Worm (Caenorhabditis elegans): ENCODE data around the gene panl-3.

The panl-3 gene

DNA sequence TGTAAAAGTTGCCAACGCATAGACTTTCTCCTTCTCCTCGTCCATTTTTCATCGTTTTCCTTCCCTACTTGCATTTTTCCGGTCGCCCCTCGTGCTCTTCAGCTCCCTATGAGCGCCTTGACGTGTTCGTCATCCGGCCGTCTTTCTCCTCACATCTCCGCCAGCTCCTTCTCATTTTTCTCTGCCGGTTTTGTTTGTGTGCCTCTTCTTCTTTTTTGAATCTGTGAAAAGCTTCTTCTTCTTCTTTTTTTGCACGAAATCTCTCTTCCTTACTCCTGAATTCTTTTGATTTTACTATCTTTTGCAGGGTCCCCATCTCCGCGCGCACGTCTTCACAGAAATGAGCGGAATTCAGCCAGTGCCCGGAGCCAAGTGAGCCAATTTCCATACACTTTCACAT is 32.7 kb downstream of the panl-3 start, which contains the start of gene K11H3.3:
TSS of gene K11H3.3 (plus strand) at position 308 of the 400 bp plus-strand sequence.
- TF ChIP-seq him-1 (tag; optimal IDR thresholded peaks at IDR 0.05), result no peak
- TF ChIP-seq W03F9.2 (tag; optimal IDR thresholded peaks at IDR 0.05), result no peak

DNA sequence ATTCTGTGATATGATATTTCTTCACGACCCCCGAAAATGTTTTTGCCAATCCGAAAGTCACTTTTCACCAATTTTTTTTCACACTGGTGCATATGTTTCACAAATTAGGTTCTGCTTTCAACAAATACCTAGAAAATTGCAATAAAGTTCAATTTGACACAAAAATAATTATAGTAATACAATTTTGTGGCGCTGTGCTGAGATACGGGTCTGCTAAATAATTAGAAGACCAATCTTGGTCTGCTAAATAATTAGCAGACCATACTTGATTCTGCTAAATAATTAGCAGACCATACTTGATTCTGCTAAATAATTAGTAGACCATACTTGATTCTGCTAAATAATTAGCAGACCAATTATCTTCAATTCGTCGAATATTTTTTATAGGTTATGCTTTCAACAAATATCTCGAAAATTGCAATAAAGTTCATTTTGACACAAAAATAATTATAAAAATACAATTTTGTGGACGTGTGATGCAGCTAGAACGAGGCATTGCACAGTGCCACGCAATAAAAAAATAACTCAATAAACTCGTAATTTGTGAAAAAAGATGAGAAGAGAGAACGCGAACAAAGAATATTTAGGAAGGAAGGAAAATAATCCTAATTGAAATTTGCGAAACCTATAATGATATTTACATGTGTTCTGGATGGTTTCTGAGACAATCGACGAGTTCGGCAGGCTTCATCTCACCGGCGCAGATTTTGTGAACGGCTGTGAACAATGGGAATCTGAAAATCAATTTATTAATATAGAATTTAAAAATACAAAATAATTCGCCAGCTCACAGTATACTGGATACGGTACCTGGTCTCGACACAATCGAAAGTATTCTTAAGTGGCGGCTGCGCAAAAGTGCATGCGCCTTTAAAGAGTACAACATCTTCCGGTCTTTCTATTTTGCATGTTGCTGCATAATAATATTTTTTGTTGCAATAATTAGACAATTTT is 35.1 kb downstream of the panl-3 start:
- no peak for TF ChIP-seq him-1 (tag; optimal IDR thresholded peaks at IDR 0.05)
- no peak for TF ChIP-seq W03F9.2 (tag; optimal IDR thresholded peaks at IDR 0.05)
- TF ChIP-seq dao-5 (tag; optimal IDR thresholded peaks at IDR 0.05), result no peak

DNA sequence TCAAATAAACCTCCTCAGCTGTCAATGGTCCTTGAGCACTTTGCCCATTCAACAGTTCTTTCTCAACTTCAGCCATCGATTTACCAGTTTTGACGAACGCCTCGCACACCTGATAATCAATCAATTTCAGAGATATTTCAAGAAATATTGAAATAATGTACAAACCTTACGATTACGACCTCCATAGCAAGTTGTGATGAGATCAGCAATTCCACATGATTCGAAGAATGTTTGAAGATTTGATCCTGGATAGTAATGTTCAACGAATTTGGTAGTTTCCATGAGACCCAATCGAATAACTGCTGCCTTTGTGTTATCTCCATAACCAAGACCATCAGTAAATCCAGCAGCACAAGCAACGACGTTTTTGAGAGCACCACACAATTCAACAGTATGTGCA is 36.1 kb downstream of the panl-3 start:
- TF ChIP-seq W03F9.2 (tag; optimal IDR thresholded peaks at IDR 0.05), result no peak
- no peak for TF ChIP-seq dao-5 (tag; optimal IDR thresholded peaks at IDR 0.05)
- TF ChIP-seq him-1 (tag; optimal IDR thresholded peaks at IDR 0.05), result no peak

DNA sequence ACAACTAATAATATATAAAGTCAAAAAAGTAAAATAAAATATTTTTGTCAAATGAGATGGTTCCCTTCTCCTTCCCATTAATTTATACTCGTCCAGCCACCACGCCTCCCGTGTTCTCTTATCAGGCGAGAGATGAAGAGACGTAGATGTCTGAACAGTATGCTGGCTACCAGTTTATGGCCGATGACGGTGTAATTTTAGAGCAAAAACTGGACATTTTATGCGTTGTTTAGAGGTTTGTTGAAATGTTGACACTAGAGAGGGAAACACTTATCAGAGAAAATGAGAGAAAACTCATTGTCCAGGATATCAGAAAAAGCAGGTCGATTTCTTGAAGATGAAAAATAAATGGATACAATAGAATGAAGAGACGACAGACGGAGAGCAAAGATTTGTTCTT is 38.3 kb downstream of the panl-3 start:
- no peak for TF ChIP-seq W03F9.2 (tag; optimal IDR thresholded peaks at IDR 0.05)
- no peak for TF ChIP-seq dao-5 (tag; optimal IDR thresholded peaks at IDR 0.05)
- no peak for TF ChIP-seq him-1 (tag; optimal IDR thresholded peaks at IDR 0.05)

DNA sequence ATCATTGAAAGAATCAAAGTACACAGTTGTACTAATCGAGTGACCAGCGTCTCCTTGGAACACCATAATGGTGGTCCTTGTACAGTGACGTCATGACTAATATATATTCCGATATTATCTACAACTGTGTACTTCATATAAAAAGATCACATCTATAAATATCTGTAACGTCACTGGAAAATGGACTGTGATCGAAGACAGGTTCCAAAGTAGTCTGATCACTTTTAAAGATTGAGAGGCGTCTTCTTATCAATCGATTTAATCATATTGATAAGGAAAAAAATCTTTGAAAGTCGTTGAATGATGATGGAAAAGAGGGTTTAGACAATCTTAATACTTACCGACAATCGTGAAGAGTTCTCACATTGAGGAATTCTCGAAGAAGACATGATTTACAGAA is 39.2 kb downstream of the panl-3 start:
- TF ChIP-seq W03F9.2 (tag; optimal IDR thresholded peaks at IDR 0.05) (no peak), him-1 (tag; optimal IDR thresholded peaks at IDR 0.05) (no peak), dao-5 (tag; optimal IDR thresholded peaks at IDR 0.05) (no peak)

DNA sequence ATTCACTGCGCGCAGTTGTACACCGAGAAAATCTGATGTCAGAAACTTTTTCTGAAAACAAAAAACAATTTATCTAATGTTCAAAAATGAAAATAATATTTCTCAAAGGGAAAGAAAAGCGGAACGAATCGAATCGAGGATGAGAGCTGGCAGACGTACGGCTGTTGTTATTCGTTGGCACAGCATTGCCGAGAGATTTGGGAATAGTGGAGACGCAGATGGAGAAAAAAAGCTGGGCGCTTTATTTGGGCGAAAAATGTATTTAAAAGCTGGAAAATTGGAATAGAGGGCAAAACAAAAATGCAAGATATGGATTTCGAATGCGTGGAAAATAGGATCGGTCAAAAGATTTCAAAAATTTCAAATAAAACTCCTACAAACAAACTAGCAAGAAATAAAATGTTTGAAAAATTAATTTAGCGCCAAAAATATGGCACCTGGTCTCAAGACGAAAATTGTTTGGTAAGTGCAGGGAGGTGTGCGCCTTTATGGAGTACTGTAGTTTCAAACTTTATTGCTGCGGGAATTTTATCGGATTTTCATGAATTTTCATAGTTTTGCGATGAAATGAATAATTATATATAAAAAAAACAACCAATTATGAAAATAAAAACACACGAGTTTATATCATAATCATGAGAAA is 40.4 kb downstream of the panl-3 start, which contains the start of gene gpdh-2:
TSS of gene gpdh-2 (minus strand) at position 51 of the 643 bp plus-strand sequence.
- no peak for TF ChIP-seq dao-5 (tag; optimal IDR thresholded peaks at IDR 0.05)
- no peak for TF ChIP-seq him-1 (tag; optimal IDR thresholded peaks at IDR 0.05)
- TF ChIP-seq W03F9.2 (tag; optimal IDR thresholded peaks at IDR 0.05), result no peak

DNA sequence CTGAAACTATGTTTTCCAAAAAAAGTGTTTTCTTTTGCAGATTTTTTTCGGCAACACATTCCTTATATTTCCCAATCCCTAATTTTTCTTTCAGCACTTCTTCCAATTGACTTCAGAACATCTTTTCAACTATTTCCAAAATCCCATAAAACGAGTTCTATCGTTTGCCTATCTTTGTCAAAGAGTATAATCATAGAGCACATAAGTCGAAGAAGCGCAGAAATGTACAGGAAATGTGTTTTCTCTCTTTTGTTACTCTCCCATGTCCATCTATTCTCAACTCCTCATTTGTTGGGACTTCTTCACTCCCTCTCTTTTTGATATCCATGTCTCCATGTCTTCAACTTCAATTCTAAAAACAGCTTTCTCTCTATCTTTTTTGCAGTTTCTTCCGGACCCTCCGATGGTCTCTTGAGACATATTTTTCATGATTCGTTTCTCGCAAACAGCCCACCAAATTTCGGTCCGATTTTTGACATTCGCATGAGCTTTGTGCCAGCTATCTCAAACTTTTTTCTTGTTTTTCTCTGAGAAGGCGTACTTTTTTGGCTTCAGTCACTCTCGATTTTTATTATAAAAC is 41.4 kb downstream of the panl-3 start, which contains the start of gene twk-48:
TSS of gene twk-48 (plus strand) at position 530 of the 580 bp plus-strand sequence.
- TF ChIP-seq him-1 (tag; optimal IDR thresholded peaks at IDR 0.05), result no peak
- TF ChIP-seq dao-5 (tag; optimal IDR thresholded peaks at IDR 0.05), result no peak
- TF ChIP-seq W03F9.2 (tag; optimal IDR thresholded peaks at IDR 0.05), result no peak

DNA sequence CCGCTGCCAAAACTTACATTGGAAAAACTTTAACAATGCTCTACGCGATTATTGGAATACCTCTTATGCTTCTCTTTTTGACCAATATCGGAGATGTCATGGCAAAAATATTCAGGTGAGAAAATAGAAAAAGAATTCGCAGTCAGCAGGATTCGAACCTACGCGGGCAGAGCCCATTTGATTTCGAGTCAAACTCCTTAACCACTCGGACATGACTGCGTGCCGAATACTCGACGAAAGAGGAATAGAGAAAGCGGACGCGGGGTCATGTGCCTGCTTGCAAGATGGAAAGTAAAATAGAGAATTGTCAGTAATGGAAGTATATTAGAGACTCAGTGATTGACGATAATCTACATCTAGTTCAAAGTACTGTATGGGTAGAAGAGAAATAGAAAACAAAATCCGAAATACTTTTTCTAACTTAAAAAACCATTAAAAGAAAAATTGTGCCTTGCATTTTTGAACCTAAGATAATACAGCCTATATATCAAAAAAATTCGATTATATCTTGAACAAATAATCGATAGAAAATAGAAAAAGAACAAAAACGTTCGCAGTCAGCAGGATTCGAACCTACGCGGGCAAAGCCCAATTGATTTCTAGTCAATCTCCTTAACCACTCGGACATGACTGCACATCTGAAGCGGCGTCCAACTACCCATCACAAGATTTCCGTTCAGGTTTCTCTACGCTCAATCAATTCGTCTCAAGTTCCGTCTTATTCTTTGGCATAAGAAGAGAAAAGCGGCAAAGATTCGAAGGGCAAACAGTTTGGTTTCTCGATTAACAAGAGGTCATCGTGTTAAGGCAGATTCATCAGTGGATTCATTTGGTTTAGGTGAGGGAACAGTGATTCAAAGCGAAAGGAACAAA is 42.9 kb downstream of the panl-3 start:
- TF ChIP-seq W03F9.2 (tag; optimal IDR thresholded peaks at IDR 0.05), result no peak
- peak; percentile 28 for TF ChIP-seq dao-5 (tag; optimal IDR thresholded peaks at IDR 0.05)
- TF ChIP-seq him-1 (tag; optimal IDR thresholded peaks at IDR 0.05), result peak; percentile 50

DNA sequence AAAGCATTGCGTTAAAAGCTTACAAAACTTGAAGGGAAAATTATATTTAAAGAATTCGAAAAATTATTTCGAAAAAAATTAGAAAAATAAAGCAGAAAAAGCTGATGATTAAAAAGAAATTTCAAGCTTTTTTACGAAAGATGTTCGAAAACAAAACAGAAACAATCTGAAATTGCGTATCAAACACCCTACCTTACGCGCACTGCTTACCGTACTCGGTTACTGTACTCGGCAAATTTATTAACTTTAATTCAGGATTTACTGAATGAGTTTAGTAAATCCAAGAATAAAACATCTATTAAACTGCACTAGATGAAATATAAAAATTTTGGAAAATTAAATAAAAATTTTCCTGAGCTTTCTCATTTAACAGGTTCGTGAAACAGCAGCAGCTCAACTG is 43.6 kb downstream of the panl-3 start:
- no peak for TF ChIP-seq dao-5 (tag; optimal IDR thresholded peaks at IDR 0.05)
- TF ChIP-seq W03F9.2 (tag; optimal IDR thresholded peaks at IDR 0.05), result no peak
- no peak for TF ChIP-seq him-1 (tag; optimal IDR thresholded peaks at IDR 0.05)

DNA sequence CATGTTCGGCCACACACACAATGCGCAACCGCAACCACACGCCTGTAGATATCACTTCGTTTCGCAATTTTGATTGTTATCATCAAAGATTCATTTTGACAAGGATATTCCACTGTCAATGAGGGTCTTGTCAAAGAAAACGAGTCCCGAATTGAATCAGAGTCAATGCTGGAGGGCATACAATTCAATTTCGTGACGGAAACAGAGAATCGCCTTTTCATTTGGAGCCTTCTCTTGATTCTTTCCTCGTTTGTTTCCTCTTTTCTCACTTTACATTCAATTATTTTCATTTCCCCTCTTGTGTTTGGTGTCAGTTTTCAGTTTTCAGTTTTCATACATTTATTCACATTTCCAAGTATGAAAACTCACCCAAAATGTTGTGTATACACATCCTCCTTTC is 48.5 kb downstream of the panl-3 start:
- TF ChIP-seq W03F9.2 (tag; optimal IDR thresholded peaks at IDR 0.05) (no peak), dao-5 (tag; optimal IDR thresholded peaks at IDR 0.05) (no peak), him-1 (tag; optimal IDR thresholded peaks at IDR 0.05) (no peak)

DNA sequence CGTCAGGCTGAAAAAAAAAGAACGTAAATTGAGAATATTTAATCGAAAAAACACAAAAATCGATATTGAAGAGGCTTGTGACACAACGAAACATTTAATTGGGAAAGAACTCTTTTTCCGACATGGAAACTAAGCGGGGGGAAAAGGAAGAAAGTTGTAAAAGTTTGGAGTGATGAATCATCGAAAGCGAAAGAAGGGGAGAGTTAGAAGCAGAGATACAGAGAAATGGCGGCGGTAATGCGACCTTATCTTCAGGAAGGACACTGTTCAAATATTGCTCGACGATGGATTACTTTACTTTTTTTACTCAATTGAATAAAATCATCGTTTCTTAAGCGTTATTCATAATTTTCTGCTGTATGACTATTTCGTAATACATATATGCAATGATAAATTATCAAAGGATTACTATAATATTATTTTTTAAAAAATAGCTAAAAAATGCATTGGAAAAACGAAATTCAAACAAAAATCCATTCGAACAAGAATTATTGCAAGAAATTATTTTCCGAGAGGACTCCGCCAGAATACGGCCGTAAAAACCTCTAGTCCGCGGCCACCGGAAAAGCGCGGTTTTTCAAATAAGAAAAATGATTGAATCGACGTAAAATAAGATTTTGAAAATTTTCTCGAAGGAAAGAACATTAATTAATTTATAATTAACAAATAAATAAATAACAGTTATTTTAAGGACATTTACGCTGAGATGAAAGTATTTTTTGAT is 49.1 kb downstream of the panl-3 start, which contains the start of gene dhhc-4:
TSS of gene dhhc-4 (minus strand) at position 13 of the 724 bp plus-strand sequence.
- TF ChIP-seq him-1 (tag; optimal IDR thresholded peaks at IDR 0.05), result no peak
- peak; percentile 65 for TF ChIP-seq W03F9.2 (tag; optimal IDR thresholded peaks at IDR 0.05)

DNA sequence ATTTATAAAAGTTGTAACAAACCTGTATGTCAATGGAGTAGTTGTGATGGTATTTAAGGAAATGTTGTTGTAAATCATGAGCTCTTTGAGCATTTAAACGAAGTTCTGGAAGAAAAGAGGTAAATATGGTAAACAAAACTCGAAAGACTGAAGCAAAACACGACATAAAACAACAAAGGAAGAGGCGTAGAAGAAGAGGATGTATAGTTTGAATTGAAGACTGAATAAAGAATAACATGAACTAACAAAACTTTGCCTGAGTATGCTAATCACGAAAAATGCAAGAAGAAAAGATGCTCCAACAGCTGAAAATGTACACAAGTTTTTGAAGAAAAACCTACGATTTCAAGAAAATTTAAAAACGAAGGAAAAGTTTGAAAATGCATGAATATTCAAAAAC is 52.2 kb downstream of the panl-3 start, which contains the start of gene ZK757.1:
TSS of gene ZK757.1 (minus strand) at position 101 of the 400 bp plus-strand sequence.
- TF ChIP-seq W03F9.2 (tag; optimal IDR thresholded peaks at IDR 0.05), result no peak
- TF ChIP-seq dao-5 (tag; optimal IDR thresholded peaks at IDR 0.05), result no peak
- TF ChIP-seq him-1 (tag; optimal IDR thresholded peaks at IDR 0.05), result no peak
